Worm (Caenorhabditis elegans) whole organism, L4/young adult: ENCODE data around the gene K08D8.4.

Source experiments
- W03F9.2 ChIP-seq: fragments of 150-350 bp; optimal IDR thresholded peaks from 2 replicates; lab custom pipeline; 2014; ENCODE audit warnings: missing biosample characterization, missing genetic modification characterization
- dao-5 ChIP-seq: sonication (generic microtip); optimal IDR thresholded peaks from 2 replicates; lab custom pipeline; 2016; ENCODE audit warnings: missing genotype, missing genetic modification characterization, moderate library complexity, missing compliant biosample characterization

DNA sequence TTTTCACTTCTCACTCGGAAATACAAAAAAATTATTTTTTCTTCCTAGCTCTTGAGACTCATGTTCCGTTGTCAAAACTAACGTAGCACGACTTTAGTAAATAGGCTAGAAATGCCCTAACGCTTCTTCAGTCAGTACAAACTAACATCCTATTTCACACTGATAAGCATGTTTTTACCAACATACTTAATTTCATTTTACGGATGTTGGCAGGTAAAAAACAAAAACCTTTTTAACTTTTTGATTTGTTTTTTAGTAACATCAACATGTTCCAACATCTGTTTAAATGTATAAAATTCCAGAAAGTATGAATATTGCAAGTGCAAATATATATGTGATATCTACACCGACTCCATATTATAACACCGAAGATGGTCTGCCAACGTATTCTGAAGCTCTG is 9.5 kb downstream of the K08D8.4 start, which contains the start of gene K08D8.10:
- TF ChIP-seq dao-5 (tag; lab: Kevin White, UChicago) (no peak), W03F9.2 (tag; lab: Kevin White, UChicago) (no peak)
